Fruit fly (Drosophila melanogaster) whole organism, adult: ENCODE data around the gene CG1387.

Experiments
- CG11617 ChIP-seq: fragments of 200-800 bp; sonication (Bioruptor generic); optimal IDR thresholded peaks from 2 replicates; lab custom pipeline; 2017; ENCODE audit warnings: mild to moderate bottlenecking, missing biosample characterization, missing genetic modification reagents, missing genetic modification characterization
- CG12768 ChIP-seq: fragments of 200-800 bp; sonication (Bioruptor generic); optimal IDR thresholded peaks from 2 replicates; lab custom pipeline; 2017; ENCODE audit warnings: missing biosample characterization, missing genetic modification characterization, mild to moderate bottlenecking, moderate library complexity, missing genetic modification reagents
- CG14711 ChIP-seq: fragments of 200-800 bp; sonication (Bioruptor generic); optimal IDR thresholded peaks from 2 replicates; lab custom pipeline; 2018; ENCODE audit warnings: missing biosample characterization, mild to moderate bottlenecking, missing genetic modification characterization, moderate library complexity
- CG1620 ChIP-seq: fragments of 200-800 bp; sonication (Bioruptor generic); optimal IDR thresholded peaks from 2 replicates; lab custom pipeline; 2016; ENCODE audit warnings: missing biosample characterization, missing genetic modification characterization
- CG33017 ChIP-seq: fragments of 200-800 bp; sonication (Bioruptor generic); optimal IDR thresholded peaks from 2 replicates; lab custom pipeline; 2018; ENCODE audit warnings: missing biosample characterization, mild to moderate bottlenecking, missing genetic modification characterization, moderate library complexity
- CG5204 ChIP-seq: fragments of 200-800 bp; sonication (Bioruptor generic); optimal IDR thresholded peaks from 2 replicates; lab custom pipeline; 2016; ENCODE audit warnings: missing biosample characterization, missing genetic modification characterization
- CG7045 ChIP-seq: fragments of 200-800 bp; sonication (Bioruptor generic); optimal IDR thresholded peaks from 2 replicates; lab custom pipeline; 2017; ENCODE audit warnings: missing biosample characterization, mild to moderate bottlenecking, missing genetic modification characterization
- CG7101 ChIP-seq: fragments of 200-800 bp; sonication (Bioruptor generic); optimal IDR thresholded peaks from 2 replicates; lab custom pipeline; 2018; ENCODE audit warnings: missing biosample characterization, mild to moderate bottlenecking, missing genetic modification characterization, moderate library complexity
- Clk ChIP-seq: fragments of 200-800 bp; sonication (Bioruptor generic); optimal IDR thresholded peaks from 2 replicates; lab custom pipeline; 2017; ENCODE audit warnings: missing biosample characterization, missing genetic modification characterization
- Crg-1 ChIP-seq: fragments of 200-800 bp; sonication (Bioruptor generic); optimal IDR thresholded peaks from 2 replicates; lab custom pipeline; 2016; ENCODE audit warnings: missing biosample characterization, missing genetic modification characterization
- Hr96 ChIP-seq: fragments of 200-800 bp; sonication (Bioruptor generic); optimal IDR thresholded peaks from 2 replicates; lab custom pipeline; 2016; ENCODE audit warnings: missing biosample characterization, missing genetic modification characterization
- Mnt ChIP-seq: fragments of 200-800 bp; sonication (Bioruptor generic); optimal IDR thresholded peaks from 2 replicates; lab custom pipeline; 2016; ENCODE audit warnings: missing biosample characterization, mild to moderate bottlenecking, missing genetic modification characterization
- bab1 ChIP-seq: fragments of 200-800 bp; sonication (Bioruptor generic); optimal IDR thresholded peaks from 3 replicates; lab custom pipeline; 2019; ENCODE audit warnings: missing biosample characterization, mild to moderate bottlenecking, missing genetic modification characterization, moderate library complexity
- cic ChIP-seq: fragments of 200-800 bp; sonication (Bioruptor generic); optimal IDR thresholded peaks from 2 replicates; lab custom pipeline; 2017; ENCODE audit warnings: missing biosample characterization, mild to moderate bottlenecking, missing genetic modification characterization, moderate library complexity
- cnc ChIP-seq, 2 experiments: fragments of >200 bp; optimal IDR thresholded peaks; 2 replicates each; lab custom pipeline; 2017
- kay ChIP-seq: fragments of 200-800 bp; sonication (Bioruptor generic); peaks from one replicate; lab custom pipeline; 2016; ENCODE audit warnings: missing biosample characterization, missing genetic modification characterization, borderline replicate concordance
- ovo ChIP-seq: fragments of 200-800 bp; sonication (Bioruptor generic); optimal IDR thresholded peaks from 2 replicates; lab custom pipeline; 2016; ENCODE audit warnings: missing biosample characterization, missing genetic modification characterization
- pad ChIP-seq: fragments of 200-800 bp; sonication (Bioruptor generic); optimal IDR thresholded peaks from 3 replicates; lab custom pipeline; 2017; ENCODE audit warnings: missing biosample characterization, missing genetic modification characterization, mild to moderate bottlenecking, moderate library complexity, missing genetic modification reagents
- tj ChIP-seq: fragments of 200-800 bp; sonication (Bioruptor generic); optimal IDR thresholded peaks from 3 replicates; lab custom pipeline; 2017; ENCODE audit warnings: missing biosample characterization, mild to moderate bottlenecking, missing genetic modification characterization, moderate library complexity
- toe ChIP-seq: fragments of 200-800 bp; sonication (Bioruptor generic); optimal IDR thresholded peaks from 2 replicates; lab custom pipeline; 2016; ENCODE audit warnings: missing biosample characterization, missing genetic modification characterization

CG1387 gene

dm6 chrX:8410349-8411240 is 25.0 kb downstream of the CG1387 start:
- TF ChIP-seq cic (GFP tag; lab: Kevin White, UChicago) (no peak), bab1 (GFP tag; lab: Kevin White, UChicago) (peak; percentile 65), Clk (no peak), kay (GFP tag; lab: Kevin White, UChicago) (peak; percentile 97), Hr96 (GFP tag; lab: Kevin White, UChicago) (peak; percentile 29), CG12768 (GFP tag; lab: Kevin White, UChicago) (no peak)

dm6 chrX:8411532-8411960 is 26.0 kb downstream of the CG1387 start, which contains the start of gene lawc:
Gene lawc, minus strand, starts transcription at chrX:8411658.
- TF ChIP-seq ovo (peak; percentile 62), Mnt (GFP tag; lab: Kevin White, UChicago) (peak; percentile 71), Crg-1 (no peak), cic (GFP tag; lab: Kevin White, UChicago) (peak; percentile 88), CG5204 (GFP tag; lab: Kevin White, UChicago) (no peak), CG1620 (peak; percentile 56), pad (peak; percentile 66), Hr96 (GFP tag; lab: Kevin White, UChicago) (peak; percentile 76), toe (GFP tag; lab: Kevin White, UChicago) (peak; percentile 36), CG12768 (GFP tag; lab: Kevin White, UChicago) (peak; percentile 63), CG11617 (GFP tag; lab: Kevin White, UChicago) (peak; percentile 74), bab1 (GFP tag; lab: Kevin White, UChicago) (peak; percentile 98), CG14711 (tag; lab: Kevin White, UChicago) (peak; percentile 54), CG7101 (tag; lab: Kevin White, UChicago) (peak; percentile 76), tj (GFP tag; lab: Kevin White, UChicago) (peak; percentile 78), CG33017 (peak; percentile 75), kay (GFP tag; lab: Kevin White, UChicago) (peak; percentile 98), Clk (peak; percentile 79), cnc (optimal IDR thresholded peaks at IDR 0.05; lab: Kevin White, UChicago) (no peak), CG7045 (peak; percentile 15)

dm6 chrX:8412197-8413160 is 26.9 kb downstream of the CG1387 start:
- peak; percentile 74 for TF ChIP-seq cic (GFP tag; lab: Kevin White, UChicago)
- no peak for TF ChIP-seq cnc (optimal IDR thresholded peaks at IDR 0.05; lab: Kevin White, UChicago)
- TF ChIP-seq Hr96 (GFP tag; lab: Kevin White, UChicago) = no peak
- no peak for TF ChIP-seq Clk
- TF ChIP-seq CG14711 (tag; lab: Kevin White, UChicago) = no peak
- TF ChIP-seq Mnt (GFP tag; lab: Kevin White, UChicago) = peak; percentile 64
- no peak for TF ChIP-seq CG11617 (GFP tag; lab: Kevin White, UChicago)
- TF ChIP-seq CG5204 (GFP tag; lab: Kevin White, UChicago) = no peak
- peak; percentile 48 for TF ChIP-seq ovo
- peak; percentile 79 for TF ChIP-seq tj (GFP tag; lab: Kevin White, UChicago)
- peak; percentile 15 for TF ChIP-seq CG7101 (tag; lab: Kevin White, UChicago)
- TF ChIP-seq bab1 (GFP tag; lab: Kevin White, UChicago) = peak; percentile 57
- TF ChIP-seq Crg-1 = no peak
- TF ChIP-seq kay (GFP tag; lab: Kevin White, UChicago) = peak; percentile 98
- TF ChIP-seq CG33017 = peak; percentile 7
- TF ChIP-seq toe (GFP tag; lab: Kevin White, UChicago) = no peak
- no peak for TF ChIP-seq CG7045
- peak; percentile 6 for TF ChIP-seq CG12768 (GFP tag; lab: Kevin White, UChicago)
- peak; percentile 40 for TF ChIP-seq pad
- TF ChIP-seq CG1620 = peak; percentile 41

dm6 chrX:8413513-8414113 is 28.0 kb downstream of the CG1387 start:
- TF ChIP-seq CG5204 (GFP tag; lab: Kevin White, UChicago) (no peak), tj (GFP tag; lab: Kevin White, UChicago) (peak; percentile 93), bab1 (GFP tag; lab: Kevin White, UChicago) (peak; percentile 13), kay (GFP tag; lab: Kevin White, UChicago) (peak; percentile 34)

dm6 chrX:8414351-8414750 is 28.8 kb downstream of the CG1387 start:
- TF ChIP-seq Mnt (GFP tag; lab: Kevin White, UChicago) (no peak), CG5204 (GFP tag; lab: Kevin White, UChicago) (no peak), CG7045 (no peak), bab1 (GFP tag; lab: Kevin White, UChicago) (peak; percentile 45), Hr96 (GFP tag; lab: Kevin White, UChicago) (no peak)
